Fruit fly (Drosophila melanogaster) Kc167 (cell line): ENCODE data around the gene ohgt.

Source experiments
- Sin3A ChIP-seq: fragments of >200 bp; optimal IDR thresholded peaks from 2 replicates; lab custom pipeline; 2018; ENCODE audit warnings: missing external identifiers
- h ChIP-seq: fragments of >200 bp; optimal IDR thresholded peaks from 3 replicates; lab custom pipeline; 2018; ENCODE audit warnings: missing external identifiers
- psq ChIP-seq: fragments of >200 bp; optimal IDR thresholded peaks from 2 replicates; lab custom pipeline; 2017; ENCODE audit warnings: missing external identifiers
- ttk ChIP-seq: sonication (Bioruptor generic); optimal IDR thresholded peaks from 2 replicates; lab custom pipeline; 2017; ENCODE audit warnings: missing external identifiers

dm6 chr3R:10025050-10025449 is 23.9 kb upstream of the ohgt start, which contains the start of gene CG31407:
- no peak for TF ChIP-seq psq (lab: Kevin White, UChicago)
- no peak for TF ChIP-seq h
- TF ChIP-seq Sin3A: no peak
- TF ChIP-seq ttk (lab: Kevin White, UChicago): no peak
